Fruit fly (Drosophila melanogaster) whole organism, pupa: ENCODE results near the gene eIF2Bbeta.

Source experiments
- CG15710 ChIP-seq: fragments of 200-800 bp; sonication (Bioruptor generic); optimal IDR thresholded peaks from 2 replicates; lab custom pipeline; 2018; ENCODE audit warnings: missing biosample characterization, mild to moderate bottlenecking, missing genetic modification characterization, moderate library complexity
- CG34367 ChIP-seq: fragments of 200-800 bp; sonication (Bioruptor generic); optimal IDR thresholded peaks from 2 replicates; lab custom pipeline; 2018; ENCODE audit warnings: missing biosample characterization, mild to moderate bottlenecking, missing genetic modification characterization
- EcR ChIP-seq: fragments of 200-800 bp; sonication (Bioruptor generic); optimal IDR thresholded peaks from 3 replicates; lab custom pipeline; 2019; ENCODE audit warnings: missing biosample characterization, missing genetic modification characterization, mild to moderate bottlenecking, moderate library complexity, missing genetic modification reagents
- Snoo ChIP-seq: fragments of 200-800 bp; sonication (Bioruptor generic); optimal IDR thresholded peaks from 3 replicates; lab custom pipeline; 2017; ENCODE audit warnings: missing biosample characterization, mild to moderate bottlenecking, missing genetic modification characterization, inconsistent platforms
- fd96Ca ChIP-seq: fragments of 200-800 bp; sonication (Bioruptor generic); IDR thresholded peaks from 3 replicates; pipeline ENCODE4 v1.3.6; 2022; ENCODE audit warnings: missing biosample characterization, missing genetic modification characterization
- gl ChIP-seq: fragments of 200-800 bp; sonication (Bioruptor generic); optimal IDR thresholded peaks from 2 replicates; lab custom pipeline; 2018; ENCODE audit warnings: missing biosample characterization, mild to moderate bottlenecking, missing genetic modification characterization

- TF ChIP-seq CG15710 (tag; lab: Kevin White, UChicago) (no peak), gl (no peak), fd96Ca (no peak), CG34367 (tag; lab: Kevin White, UChicago) (no peak), Snoo (tag; lab: Kevin White, UChicago) (no peak), EcR (GFP tag; lab: Kevin White, UChicago) (no peak)
These were observed 6.1 kb upstream of the eIF2Bbeta start, which contains the start of the genes Spg7 and Lint-O for dm6 chrX:2698064-2698894.
